Worm (Caenorhabditis elegans) whole organism, young adult: ENCODE results near the gene srbc-57.

Source experiments
- F33H1.4 ChIP-seq: fragments of 200-800 bp; sonication (Bioruptor generic); IDR thresholded peaks from 2 replicates; pipeline ENCODE4 v1.3.6; 2022; ENCODE audit warnings: missing genetic modification reagents, missing genetic modification characterization, missing compliant biosample characterization
- F49E8.2 ChIP-seq: sonication (generic microtip); optimal IDR thresholded peaks from 3 replicates; lab custom pipeline; 2017; ENCODE audit warnings: missing genetic modification characterization, mild to moderate bottlenecking, missing compliant biosample characterization, antibody characterized with exemption, moderate library complexity; ENCODE audit not compliant: insufficient read depth
- T26A5.8 ChIP-seq: sonication (generic microtip); optimal IDR thresholded peaks from 2 replicates; lab custom pipeline; 2016; ENCODE audit warnings: missing genetic modification characterization, missing compliant biosample characterization
- Y53F4B.3 ChIP-seq: fragments of 200-800 bp; sonication (Bioruptor generic); IDR thresholded peaks from 2 replicates; pipeline ENCODE4 v1.3.6; 2022; ENCODE audit warnings: missing genetic modification reagents, missing genetic modification characterization, missing compliant biosample characterization
- Y67H2A.10 ChIP-seq: fragments of 200-800 bp; sonication (Bioruptor generic); conservative IDR thresholded peaks from 2 replicates; pipeline ENCODE4 v1.3.6; 2022; ENCODE audit warnings: missing genetic modification reagents, missing genetic modification characterization, missing compliant biosample characterization
- dpff-1 ChIP-seq: sonication (generic microtip); optimal IDR thresholded peaks from 2 replicates; lab custom pipeline; 2017; ENCODE audit warnings: mild to moderate bottlenecking, missing genetic modification characterization, missing compliant biosample characterization
- ekl-4 ChIP-seq: fragments of 200-800 bp; sonication (Bioruptor generic); IDR thresholded peaks from 2 replicates; pipeline ENCODE4 v1.3.6; 2022; ENCODE audit warnings: missing genetic modification reagents, missing genetic modification characterization, missing compliant biosample characterization
- him-1 ChIP-seq: sonication (generic microtip); optimal IDR thresholded peaks from 2 replicates; lab custom pipeline; 2016; ENCODE audit warnings: missing genotype, missing genetic modification reagents, missing genetic modification characterization, missing compliant biosample characterization
- lsy-27 ChIP-seq: sonication (generic microtip); optimal IDR thresholded peaks from 2 replicates; lab custom pipeline; 2017; ENCODE audit warnings: missing genetic modification characterization, mild to moderate bottlenecking, missing compliant biosample characterization, antibody characterized with exemption, missing genotype, borderline replicate concordance; ENCODE audit not compliant: insufficient read depth
- nhr-80 ChIP-seq: sonication (generic microtip); optimal IDR thresholded peaks from 2 replicates; lab custom pipeline; 2016; ENCODE audit warnings: missing genetic modification characterization, missing compliant biosample characterization
- pha-4 ChIP-seq: fragments of 150-350 bp; sonication (generic microtip); optimal IDR thresholded peaks from 2 replicates; lab custom pipeline; 2014; ENCODE audit warnings: missing biosample characterization, missing genetic modification reagents, missing genetic modification characterization
- unc-130 ChIP-seq: sonication (generic microtip); optimal IDR thresholded peaks from 2 replicates; lab custom pipeline; 2016; ENCODE audit warnings: missing genetic modification reagents, missing genetic modification characterization, missing compliant biosample characterization

DNA sequence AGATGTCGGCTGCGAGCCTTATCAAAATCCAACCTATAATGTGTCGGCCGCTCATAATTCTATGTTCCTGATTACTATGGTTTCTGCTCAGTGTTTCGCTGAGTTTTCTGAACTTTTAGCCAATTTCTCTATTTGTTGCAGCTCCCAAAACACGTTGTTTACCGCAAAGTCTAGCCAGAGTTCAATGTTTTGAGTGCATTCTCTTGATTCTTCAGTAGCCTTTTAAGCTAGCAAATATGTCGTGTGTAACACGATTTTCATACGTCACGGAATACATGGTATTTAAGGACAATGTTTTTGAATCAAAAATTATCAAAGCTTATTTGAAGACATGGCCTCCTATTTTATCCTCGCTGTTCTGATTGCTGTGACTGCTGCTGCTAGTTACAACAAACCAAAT is 36.8 kb upstream of the srbc-57 start, which contains the start of gene srlf-19:
- TF ChIP-seq Y67H2A.10 = no peak
- no peak for TF ChIP-seq pha-4 (tag; lab: Kevin White, UChicago)
- TF ChIP-seq dpff-1 (tag; lab: Kevin White, UChicago) = no peak
- no peak for TF ChIP-seq Y53F4B.3
- no peak for TF ChIP-seq F33H1.4 (GFP tag; lab: Robert Waterston, UW)
- no peak for TF ChIP-seq nhr-80 (tag; lab: Kevin White, UChicago)
- no peak for TF ChIP-seq F49E8.2 (tag; lab: Kevin White, UChicago)
- no peak for TF ChIP-seq unc-130 (GFP tag; lab: Kevin White, UChicago)
- TF ChIP-seq T26A5.8 (tag; lab: Kevin White, UChicago) = no peak
- no peak for TF ChIP-seq ekl-4
- TF ChIP-seq him-1 (tag; lab: Kevin White, UChicago) = no peak
- TF ChIP-seq lsy-27 = no peak
